Fruit fly (Drosophila melanogaster) whole organism, prepupa: ENCODE measurements around the gene CG32407.
A peak's percentile ranks its signal among the peaks of the same experiment; 100 is the strongest.

Experiments
- CG10631 ChIP-seq: fragments of 200-800 bp; sonication (Bioruptor generic); optimal IDR thresholded peaks from 2 replicates; lab custom pipeline; 2016; ENCODE audit warnings: missing biosample characterization, missing genetic modification characterization
- CG10669 ChIP-seq: fragments of 200-800 bp; sonication (Bioruptor generic); optimal IDR thresholded peaks from 3 replicates; lab custom pipeline; 2018; ENCODE audit warnings: missing biosample characterization, mild to moderate bottlenecking, missing genetic modification characterization, moderate library complexity
- CG11294 ChIP-seq: fragments of 200-800 bp; sonication (Bioruptor generic); IDR thresholded peaks from 2 replicates; pipeline ENCODE4 v1.3.6; 2022; ENCODE audit warnings: missing biosample characterization, missing genetic modification characterization
- CG15336 ChIP-seq: fragments of 200-800 bp; sonication (Bioruptor generic); IDR thresholded peaks from 2 replicates; pipeline ENCODE4 v1.3.6; 2022; ENCODE audit warnings: missing biosample characterization, missing genetic modification characterization
- CG1621 ChIP-seq: fragments of 200-800 bp; sonication (Bioruptor generic); optimal IDR thresholded peaks from 3 replicates; lab custom pipeline; 2018; ENCODE audit warnings: missing biosample characterization, mild to moderate bottlenecking, missing genetic modification characterization
- CG31627 ChIP-seq: fragments of 200-800 bp; sonication (Bioruptor generic); optimal IDR thresholded peaks from 3 replicates; lab custom pipeline; 2016; ENCODE audit warnings: missing biosample characterization, missing genetic modification characterization
- CG34406 ChIP-seq: fragments of 200-800 bp; sonication (Bioruptor generic); optimal IDR thresholded peaks from 3 replicates; lab custom pipeline; 2016; ENCODE audit warnings: missing biosample characterization, missing genetic modification characterization
- CG3919 ChIP-seq: fragments of 200-800 bp; sonication (Bioruptor generic); optimal IDR thresholded peaks from 3 replicates; lab custom pipeline; 2016; ENCODE audit warnings: missing biosample characterization, missing genetic modification characterization
- CG4318 ChIP-seq: fragments of 200-800 bp; sonication (Bioruptor generic); optimal IDR thresholded peaks from 3 replicates; lab custom pipeline; 2017; ENCODE audit warnings: missing biosample characterization, mild to moderate bottlenecking, missing genetic modification characterization
- CG6163 ChIP-seq: fragments of 200-800 bp; sonication (Bioruptor generic); IDR thresholded peaks from 3 replicates; pipeline ENCODE4 v1.3.6; 2022; ENCODE audit warnings: missing biosample characterization, missing genetic modification characterization
- CG6276 ChIP-seq: fragments of 200-800 bp; sonication (Bioruptor generic); optimal IDR thresholded peaks from 2 replicates; lab custom pipeline; 2017; ENCODE audit warnings: missing biosample characterization, mild to moderate bottlenecking, missing genetic modification characterization
- CG6792 ChIP-seq: fragments of 200-800 bp; sonication (Bioruptor generic); optimal IDR thresholded peaks from 3 replicates; lab custom pipeline; 2016; ENCODE audit warnings: missing biosample characterization, missing genetic modification characterization
- CG6854 ChIP-seq: fragments of 200-800 bp; sonication (Bioruptor generic); optimal IDR thresholded peaks from 2 replicates; lab custom pipeline; 2017; ENCODE audit warnings: missing biosample characterization, mild to moderate bottlenecking, missing genetic modification characterization
- CG8119 ChIP-seq: fragments of 200-800 bp; sonication (Bioruptor generic); IDR thresholded peaks from 3 replicates; pipeline ENCODE4 v1.3.6; 2022; ENCODE audit warnings: missing biosample characterization, missing genetic modification characterization
- CG8319 ChIP-seq: fragments of 200-800 bp; sonication (Bioruptor generic); optimal IDR thresholded peaks from 3 replicates; lab custom pipeline; 2016; ENCODE audit warnings: missing biosample characterization, missing genetic modification characterization
- CG8632 ChIP-seq: fragments of 200-800 bp; sonication (Bioruptor generic); optimal IDR thresholded peaks from 3 replicates; lab custom pipeline; 2016; ENCODE audit warnings: missing biosample characterization, missing genetic modification characterization
- CG9139 ChIP-seq: fragments of 200-800 bp; sonication (Bioruptor generic); optimal IDR thresholded peaks from 3 replicates; lab custom pipeline; 2017; ENCODE audit warnings: missing biosample characterization, mild to moderate bottlenecking, missing genetic modification characterization
- Eip75B ChIP-seq: fragments of 200-800 bp; sonication (Bioruptor generic); optimal IDR thresholded peaks from 3 replicates; lab custom pipeline; 2016; ENCODE audit warnings: missing biosample characterization, missing genetic modification characterization
- Eip93F ChIP-seq: fragments of 200-800 bp; sonication (Bioruptor generic); optimal IDR thresholded peaks from 2 replicates; lab custom pipeline; 2016; ENCODE audit warnings: missing biosample characterization, mild to moderate bottlenecking, missing genetic modification characterization
- Ets21C ChIP-seq: fragments of 200-800 bp; sonication (Bioruptor generic); optimal IDR thresholded peaks from 3 replicates; lab custom pipeline; 2016; ENCODE audit warnings: missing biosample characterization, missing genetic modification characterization
- Gug ChIP-seq: fragments of 200-800 bp; sonication (Bioruptor generic); IDR thresholded peaks from 2 replicates; pipeline ENCODE4 v1.3.6; 2022; ENCODE audit warnings: missing biosample characterization, missing genetic modification characterization
- Hr38 ChIP-seq: sonication (Bioruptor generic); optimal IDR thresholded peaks from 2 replicates; lab custom pipeline; 2016; ENCODE audit warnings: missing biosample characterization, missing genetic modification characterization
- Hr39 ChIP-seq: fragments of 200-800 bp; sonication (Bioruptor generic); optimal IDR thresholded peaks from 2 replicates; lab custom pipeline; 2016; ENCODE audit warnings: missing biosample characterization, missing genetic modification characterization
- Hr4 ChIP-seq: fragments of 200-800 bp; sonication (Bioruptor generic); optimal IDR thresholded peaks from 3 replicates; lab custom pipeline; 2016; ENCODE audit warnings: missing biosample characterization, missing genetic modification characterization
- Lpt ChIP-seq: fragments of 200-800 bp; sonication (Bioruptor generic); optimal IDR thresholded peaks from 3 replicates; lab custom pipeline; 2016; ENCODE audit warnings: missing biosample characterization, missing genetic modification characterization
- OdsH ChIP-seq: fragments of 200-800 bp; sonication (Bioruptor generic); optimal IDR thresholded peaks from 3 replicates; lab custom pipeline; 2016; ENCODE audit warnings: missing biosample characterization, missing genetic modification characterization
- Smox ChIP-seq: fragments of 200-800 bp; sonication (Bioruptor generic); optimal IDR thresholded peaks from 3 replicates; lab custom pipeline; 2016; ENCODE audit warnings: missing biosample characterization, missing genetic modification characterization
- Sox14 ChIP-seq: fragments of 200-800 bp; sonication (Bioruptor generic); optimal IDR thresholded peaks from 3 replicates; lab custom pipeline; 2016; ENCODE audit warnings: missing biosample characterization, missing genetic modification characterization
- achi ChIP-seq: fragments of 200-800 bp; sonication (Bioruptor generic); optimal IDR thresholded peaks from 3 replicates; lab custom pipeline; 2016; ENCODE audit warnings: missing biosample characterization, missing genetic modification characterization
- acj6 ChIP-seq: fragments of 200-800 bp; sonication (Bioruptor generic); optimal IDR thresholded peaks from 3 replicates; lab custom pipeline; 2016; ENCODE audit warnings: missing biosample characterization, missing genetic modification characterization
- dac ChIP-seq: fragments of 200-800 bp; sonication (Bioruptor generic); optimal IDR thresholded peaks from 2 replicates; lab custom pipeline; 2017; ENCODE audit warnings: missing biosample characterization, mild to moderate bottlenecking, missing genetic modification characterization
- dsx ChIP-seq: fragments of 200-800 bp; optimal IDR thresholded peaks from 3 replicates; lab custom pipeline; 2019; ENCODE audit warnings: missing biosample characterization, mild to moderate bottlenecking, missing genetic modification characterization, moderate library complexity; ENCODE audit not compliant: poor library complexity, severe bottlenecking
- eg ChIP-seq: fragments of 200-800 bp; sonication (Bioruptor generic); IDR thresholded peaks from 3 replicates; pipeline ENCODE4 v1.3.6; 2022; ENCODE audit warnings: missing biosample characterization, missing genetic modification characterization
- fd59A ChIP-seq: fragments of 200-800 bp; sonication (Bioruptor generic); optimal IDR thresholded peaks from 2 replicates; lab custom pipeline; 2017; ENCODE audit warnings: missing biosample characterization, mild to moderate bottlenecking, missing genetic modification characterization, missing genetic modification reagents
- fd85E ChIP-seq: fragments of 200-800 bp; sonication (Bioruptor generic); optimal IDR thresholded peaks from 3 replicates; lab custom pipeline; 2016; ENCODE audit warnings: missing biosample characterization, missing genetic modification characterization
- lz ChIP-seq: fragments of 200-800 bp; sonication (Bioruptor generic); optimal IDR thresholded peaks from 3 replicates; lab custom pipeline; 2016; ENCODE audit warnings: missing biosample characterization, missing genetic modification characterization
- pdm3 ChIP-seq: fragments of 200-800 bp; sonication (Bioruptor generic); optimal IDR thresholded peaks from 3 replicates; lab custom pipeline; 2016; ENCODE audit warnings: missing biosample characterization, missing genetic modification characterization
- spab ChIP-seq: fragments of 200-800 bp; sonication (Bioruptor generic); optimal IDR thresholded peaks from 2 replicates; lab custom pipeline; 2017; ENCODE audit warnings: missing biosample characterization, mild to moderate bottlenecking, missing genetic modification characterization, missing genetic modification reagents
- ss ChIP-seq, 2 experiments: fragments of 200-800 bp; sonication (Bioruptor generic); optimal IDR thresholded peaks; 2 replicates in 1 of 2; 3 replicates in 1 of 2; lab custom pipeline; 2017 to 2018; ENCODE audit warnings: mild to moderate bottlenecking in 2 of 2, missing biosample characterization in 2 of 2, missing genetic modification characterization in 2 of 2, moderate library complexity in 1 of 2
- svp ChIP-seq: fragments of 200-800 bp; sonication (Bioruptor generic); peaks from one replicate; lab custom pipeline; 2016; ENCODE audit warnings: missing biosample characterization, missing genetic modification characterization
- topi ChIP-seq: fragments of 200-800 bp; sonication (Bioruptor generic); optimal IDR thresholded peaks from 3 replicates; lab custom pipeline; 2016; ENCODE audit warnings: missing biosample characterization, missing genetic modification characterization
- vri ChIP-seq: fragments of 200-800 bp; sonication (Bioruptor generic); optimal IDR thresholded peaks from 3 replicates; lab custom pipeline; 2016; ENCODE audit warnings: missing biosample characterization, mild to moderate bottlenecking, missing genetic modification characterization

The CG32407 gene

dm6 chr3L:5907077-5907476 lies 14.8 kb upstream of the CG32407 start, which contains the start of gene CG13288:
CG13288 (plus strand) TSS chr3L:5907381.
- TF ChIP-seq fd85E (GFP tag; lab: Kevin White, UChicago): no peak
- no peak for TF ChIP-seq CG31627 (GFP tag; lab: Kevin White, UChicago)
- TF ChIP-seq fd59A (GFP tag; lab: Kevin White, UChicago): no peak
- TF ChIP-seq Lpt (GFP tag; lab: Kevin White, UChicago): no peak
- TF ChIP-seq Hr4 (GFP tag; lab: Kevin White, UChicago): no peak
- TF ChIP-seq topi (GFP tag; lab: Kevin White, UChicago): no peak

dm6 chr3L:5920778-5921177 lies 1.1 kb upstream of the CG32407 start:
- TF ChIP-seq eg (0 out of 3 replicates have a peak, but pooled peaks have one; percentile 20), Lpt (GFP tag; lab: Kevin White, UChicago) (no peak), achi (GFP tag; lab: Kevin White, UChicago) (peak; percentile 61)
- TF ChIP-seq, all 60 proteins: peak for 2

- no peak for TF ChIP-seq Ets21C
Observed at dm6 chr3L:5921216-5921615, 639 bp upstream of the CG32407 start, which contains the start of gene PXo. PXo (minus strand) TSS chr3L:5921316.

dm6 chr3L:5923646-5924122 lies 1.8 kb downstream of the CG32407 start, which contains the start of gene CG33523:
CG33523 (plus strand) TSS chr3L:5923862.
- TF ChIP-seq CG6276 (GFP tag; lab: Kevin White, UChicago) (no peak), ss (GFP tag; optimal IDR thresholded peaks at IDR 0.05; lab: Kevin White, UChicago) (no peak), Gug (GFP tag; lab: Robert Waterston, UW) (no peak), Hr38 (GFP tag; lab: Kevin White, UChicago) (no peak), CG6163 (GFP tag; lab: Robert Waterston, UW) (no peak), CG11294 (no peak), OdsH (GFP tag; lab: Kevin White, UChicago) (no peak), CG4318 (GFP tag; lab: Kevin White, UChicago) (no peak), spab (GFP tag; lab: Kevin White, UChicago) (no peak), vri (no peak), CG15336 (GFP tag; lab: Robert Waterston, UW) (no peak), svp (no peak), CG9139 (GFP tag; lab: Kevin White, UChicago) (no peak), lz (no peak), CG1621 (no peak), Eip93F (GFP tag; lab: Kevin White, UChicago) (no peak), CG6854 (GFP tag; lab: Kevin White, UChicago) (no peak), fd59A (GFP tag; lab: Kevin White, UChicago) (no peak)

dm6 chr3L:5926015-5926988 lies 4.4 kb downstream of the CG32407 start:
- peak; percentile 82 for TF ChIP-seq svp
- TF ChIP-seq CG34406: no peak
- no peak for TF ChIP-seq CG8632
- no peak for TF ChIP-seq CG8319
- TF ChIP-seq CG6854 (GFP tag; lab: Kevin White, UChicago): peak; percentile 57
- peak; percentile 6 for TF ChIP-seq CG10631 (GFP tag; lab: Kevin White, UChicago)
- TF ChIP-seq acj6 (GFP tag; lab: Kevin White, UChicago): peak; percentile 22
- no peak for TF ChIP-seq CG10669 (GFP tag; lab: Kevin White, UChicago)
- TF ChIP-seq dsx (GFP tag; lab: Kevin White, UChicago): peak; percentile 14
- no peak; the same call in 2 of the 3 replicates for TF ChIP-seq CG8119
- peak; percentile 22 for TF ChIP-seq Sox14 (GFP tag; lab: Kevin White, UChicago)
- TF ChIP-seq Lpt (GFP tag; lab: Kevin White, UChicago): no peak
- TF ChIP-seq CG3919 (GFP tag; lab: Kevin White, UChicago): peak; percentile 58
- no peak for TF ChIP-seq CG4318 (GFP tag; lab: Kevin White, UChicago)
- TF ChIP-seq eg: peak; percentile 59; the same call in 1 of the 3 replicates
- peak; percentile 8 for TF ChIP-seq Smox (GFP tag; lab: Kevin White, UChicago)
- peak; percentile 36 for TF ChIP-seq pdm3 (GFP tag; lab: Kevin White, UChicago)
- TF ChIP-seq CG11294: no peak
- no peak for TF ChIP-seq CG6792 (GFP tag; lab: Kevin White, UChicago)
- no peak for TF ChIP-seq dac
- peak; percentile 1 for TF ChIP-seq Eip75B (GFP tag; lab: Kevin White, UChicago)
- TF ChIP-seq Hr39 (GFP tag; lab: Kevin White, UChicago): peak; percentile 25
